Fruit fly (Drosophila melanogaster) whole organism, embryonic: Measurements from ENCODE around the gene Glut4EF.

ENCODE experiments used
- Ada2b ChIP-seq: fragments of 200-800 bp; sonication (Bioruptor generic); IDR thresholded peaks from 2 replicates; pipeline ENCODE4 v1.3.6; 2022; ENCODE audit warnings: missing biosample characterization, missing genetic modification characterization
- B-H1 ChIP-seq: fragments of 200-800 bp; sonication (Bioruptor generic); IDR thresholded peaks from 3 replicates; pipeline ENCODE4 v1.3.6; 2022; ENCODE audit warnings: missing biosample characterization, missing genetic modification characterization
- CG10147 ChIP-seq: fragments of 200-800 bp; sonication (Bioruptor generic); optimal IDR thresholded peaks from 2 replicates; lab custom pipeline; 2019; ENCODE audit warnings: missing biosample characterization, mild to moderate bottlenecking, missing genetic modification characterization, moderate library complexity
- CG12104 ChIP-seq: fragments of 200-800 bp; sonication (Bioruptor generic); optimal IDR thresholded peaks from 3 replicates; lab custom pipeline; 2016; ENCODE audit warnings: missing biosample characterization, missing genetic modification characterization
- CG15011 ChIP-seq: fragments of 200-800 bp; sonication (Bioruptor generic); optimal IDR thresholded peaks from 3 replicates; lab custom pipeline; 2018; ENCODE audit warnings: missing biosample characterization, mild to moderate bottlenecking, missing genetic modification characterization
- CG1529 ChIP-seq: fragments of 200-800 bp; sonication (Bioruptor generic); optimal IDR thresholded peaks from 3 replicates; lab custom pipeline; 2018; ENCODE audit warnings: missing biosample characterization, missing genetic modification characterization
- CG1647 ChIP-seq: fragments of 200-800 bp; sonication (Bioruptor generic); optimal IDR thresholded peaks from 3 replicates; lab custom pipeline; 2016; ENCODE audit warnings: missing biosample characterization, missing genetic modification characterization
- CG17186 ChIP-seq: fragments of 200-800 bp; sonication (Bioruptor generic); optimal IDR thresholded peaks from 3 replicates; lab custom pipeline; 2017; ENCODE audit warnings: missing biosample characterization, missing genetic modification reagents, missing genetic modification characterization
- CG17568 ChIP-seq: fragments of 200-800 bp; sonication (Bioruptor generic); optimal IDR thresholded peaks from 2 replicates; lab custom pipeline; 2018; ENCODE audit warnings: missing biosample characterization, mild to moderate bottlenecking, missing genetic modification characterization, moderate library complexity
- CG2129 ChIP-seq: fragments of 200-800 bp; sonication (Bioruptor generic); IDR thresholded peaks from 2 replicates; pipeline ENCODE4 v1.3.6; 2022; ENCODE audit warnings: missing biosample characterization, missing genetic modification characterization; ENCODE audit not compliant: partially characterized antibody
- CG2199 ChIP-seq: fragments of 200-800 bp; sonication (Bioruptor generic); IDR thresholded peaks from 3 replicates; pipeline ENCODE4 v1.3.6; 2022; ENCODE audit warnings: missing biosample characterization, missing genetic modification characterization
- CG34224 ChIP-seq: fragments of 200-800 bp; sonication (Bioruptor generic); IDR thresholded peaks from 3 replicates; pipeline ENCODE4 v1.3.6; 2022; ENCODE audit warnings: missing biosample characterization, missing genetic modification characterization; ENCODE audit not compliant: partially characterized antibody
- CG4360 ChIP-seq: fragments of 200-800 bp; sonication (Bioruptor generic); IDR thresholded peaks from 2 replicates; pipeline ENCODE4 v1.3.6; 2022; ENCODE audit warnings: missing biosample characterization, missing genetic modification characterization
- CG4617 ChIP-seq: fragments of 200-800 bp; sonication (Bioruptor generic); optimal IDR thresholded peaks from 3 replicates; lab custom pipeline; 2016; ENCODE audit warnings: missing biosample characterization, missing genetic modification characterization, borderline replicate concordance
- CG4707 ChIP-seq: fragments of 200-800 bp; sonication (Bioruptor generic); optimal IDR thresholded peaks from 2 replicates; lab custom pipeline; 2018; ENCODE audit warnings: missing biosample characterization, mild to moderate bottlenecking, missing genetic modification characterization, moderate library complexity
- CG4730 ChIP-seq: fragments of 200-800 bp; sonication (Bioruptor generic); IDR thresholded peaks from 2 replicates; pipeline ENCODE4 v1.3.6; 2022; ENCODE audit warnings: missing biosample characterization, missing genetic modification characterization
- CG6813 ChIP-seq: fragments of 200-800 bp; sonication (Bioruptor generic); optimal IDR thresholded peaks from 2 replicates; lab custom pipeline; 2017; ENCODE audit warnings: missing biosample characterization, missing genetic modification characterization, mild to moderate bottlenecking, moderate library complexity, missing genetic modification reagents
- CG7963 ChIP-seq: fragments of 200-800 bp; sonication (Bioruptor generic); IDR thresholded peaks from 3 replicates; pipeline ENCODE4 v1.3.6; 2022; ENCODE audit warnings: missing biosample characterization, missing genetic modification characterization; ENCODE audit not compliant: partially characterized antibody
- CG8089 ChIP-seq: fragments of 200-800 bp; sonication (Bioruptor generic); optimal IDR thresholded peaks from 3 replicates; lab custom pipeline; 2016; ENCODE audit warnings: missing biosample characterization, missing genetic modification characterization
- CG9817 ChIP-seq: fragments of 200-800 bp; sonication (Bioruptor generic); optimal IDR thresholded peaks from 2 replicates; lab custom pipeline; 2018; ENCODE audit warnings: missing biosample characterization, mild to moderate bottlenecking, missing genetic modification characterization, moderate library complexity
- Drgx ChIP-seq: fragments of 200-800 bp; sonication (Bioruptor generic); IDR thresholded peaks from 2 replicates; pipeline ENCODE4 v1.3.6; 2022; ENCODE audit warnings: missing biosample characterization, missing genetic modification characterization
- HHEX ChIP-seq: fragments of 200-800 bp; sonication (Bioruptor generic); optimal IDR thresholded peaks from 3 replicates; lab custom pipeline; 2017; ENCODE audit warnings: missing biosample characterization, mild to moderate bottlenecking, missing genetic modification characterization, missing genetic modification reagents
- HLHmδ ChIP-seq: fragments of 200-800 bp; sonication (Bioruptor generic); optimal IDR thresholded peaks from 2 replicates; lab custom pipeline; 2018; ENCODE audit warnings: missing biosample characterization, mild to moderate bottlenecking, missing genetic modification characterization, moderate library complexity
- HmgZ ChIP-seq: fragments of 200-800 bp; sonication (Bioruptor generic); optimal IDR thresholded peaks from 2 replicates; lab custom pipeline; 2018; ENCODE audit warnings: missing biosample characterization, mild to moderate bottlenecking, missing genetic modification characterization
- Hr78 ChIP-seq, 2 experiments: fragments of 200-800 bp in 1 of 2; fragments of >200 bp in 1 of 2; sonication (Bioruptor generic) in 1 of 2; optimal IDR thresholded peaks; 2 replicates each; lab custom pipeline; 2017 to 2019; ENCODE audit warnings: missing biosample characterization in 2 of 2, missing genetic modification characterization in 2 of 2, mild to moderate bottlenecking in 1 of 2, moderate library complexity in 1 of 2
- NFAT ChIP-seq: fragments of 200-800 bp; sonication (Bioruptor generic); IDR thresholded peaks from 2 replicates; pipeline ENCODE4 v1.3.6; 2022; ENCODE audit warnings: missing biosample characterization, missing genetic modification characterization
- Neu2 ChIP-seq: fragments of 200-800 bp; sonication (Bioruptor generic); optimal IDR thresholded peaks from 3 replicates; lab custom pipeline; 2016; ENCODE audit warnings: missing biosample characterization, missing genetic modification characterization, borderline replicate concordance
- Opbp ChIP-seq: fragments of 200-800 bp; sonication (Bioruptor generic); IDR thresholded peaks from 3 replicates; pipeline ENCODE4 v1.3.6; 2022; ENCODE audit warnings: missing biosample characterization, missing genetic modification characterization; ENCODE audit not compliant: partially characterized antibody
- PHDP ChIP-seq: fragments of 200-800 bp; sonication (Bioruptor generic); optimal IDR thresholded peaks from 3 replicates; lab custom pipeline; 2018; ENCODE audit warnings: missing biosample characterization, mild to moderate bottlenecking, missing genetic modification characterization, moderate library complexity
- Ravus ChIP-seq: fragments of 200-800 bp; sonication (Bioruptor generic); IDR thresholded peaks from 2 replicates; pipeline ENCODE4 v1.3.6; 2022; ENCODE audit warnings: missing biosample characterization, missing genetic modification characterization
- abd-A ChIP-seq: fragments of 200-800 bp; sonication (Bioruptor generic); optimal IDR thresholded peaks from 3 replicates; lab custom pipeline; 2019; ENCODE audit warnings: missing biosample characterization, mild to moderate bottlenecking, missing genetic modification characterization, moderate library complexity
- caup ChIP-seq: fragments of 200-800 bp; sonication (Bioruptor generic); optimal IDR thresholded peaks from 3 replicates; lab custom pipeline; 2017; ENCODE audit warnings: missing biosample characterization, mild to moderate bottlenecking, missing genetic modification characterization, moderate library complexity; ENCODE audit not compliant: severe bottlenecking
- crol ChIP-seq: fragments of 200-800 bp; sonication (Bioruptor generic); IDR thresholded peaks from 2 replicates; pipeline ENCODE4 v1.3.6; 2022; ENCODE audit warnings: missing biosample characterization, missing genetic modification characterization
- da ChIP-seq: fragments of 200-800 bp; sonication (Bioruptor generic); optimal IDR thresholded peaks from 2 replicates; lab custom pipeline; 2016; ENCODE audit warnings: missing biosample characterization, missing genetic modification characterization
- fru ChIP-seq: fragments of >200 bp; optimal IDR thresholded peaks from 2 replicates; lab custom pipeline; 2017
- gem ChIP-seq: fragments of 200-800 bp; sonication (Bioruptor generic); optimal IDR thresholded peaks from 2 replicates; lab custom pipeline; 2019; ENCODE audit warnings: missing biosample characterization, mild to moderate bottlenecking, missing genetic modification characterization, moderate library complexity
- h ChIP-seq: fragments of >200 bp; optimal IDR thresholded peaks from 2 replicates; lab custom pipeline; 2017
- kay ChIP-seq: fragments of 200-800 bp; sonication (Bioruptor generic); optimal IDR thresholded peaks from 2 replicates; lab custom pipeline; 2016; ENCODE audit warnings: missing biosample characterization, missing genetic modification characterization
- lmd ChIP-seq: fragments of 200-800 bp; sonication (Bioruptor generic); IDR thresholded peaks from 2 replicates; pipeline ENCODE4 v1.3.6; 2022; ENCODE audit warnings: missing biosample characterization, missing genetic modification characterization
- pan ChIP-seq, 4 experiments: fragments of >200 bp in 3 of 4; fragments of 200-800 bp in 1 of 4; sonication (Bioruptor generic) in 1 of 4; optimal IDR thresholded peaks in 3 of 4; IDR thresholded peaks in 1 of 4; 2 replicates each; pipeline versions ENCODE4 v1.3.6 to Lab custom; 2017 to 2022; ENCODE audit warnings: missing biosample characterization in 2 of 4, missing genetic modification characterization in 2 of 4, mixed read lengths in 1 of 4
- peb ChIP-seq: fragments of 200-800 bp; sonication (Bioruptor generic); IDR thresholded peaks from 2 replicates; pipeline ENCODE4 v1.3.6; 2022; ENCODE audit warnings: missing biosample characterization, missing genetic modification characterization
- prd ChIP-seq, 3 experiments: fragments of >200 bp in 2 of 3; fragments of 200-800 bp in 1 of 3; sonication (Bioruptor generic) in 1 of 3; optimal IDR thresholded peaks in 2 of 3; IDR thresholded peaks in 1 of 3; 2 replicates in 2 of 3; 3 replicates in 1 of 3; pipeline versions ENCODE4 v1.3.6 to Lab custom; 2017 to 2022; ENCODE audit warnings: missing biosample characterization in 1 of 3, missing genetic modification characterization in 1 of 3
- ranshi ChIP-seq: fragments of 200-800 bp; sonication (Bioruptor generic); IDR thresholded peaks from 2 replicates; pipeline ENCODE4 v1.3.6; 2022; ENCODE audit warnings: missing biosample characterization, missing genetic modification characterization
- salm ChIP-seq: fragments of 200-800 bp; sonication (Bioruptor generic); optimal IDR thresholded peaks from 2 replicates; lab custom pipeline; 2018; ENCODE audit warnings: missing biosample characterization, mild to moderate bottlenecking, missing genetic modification characterization
- seq ChIP-seq: fragments of 200-800 bp; sonication (Bioruptor generic); IDR thresholded peaks from 2 replicates; pipeline ENCODE4 v1.3.6; 2022; ENCODE audit warnings: missing biosample characterization, missing genetic modification characterization
- sim ChIP-seq: fragments of 200-800 bp; sonication (Bioruptor generic); IDR thresholded peaks from 2 replicates; pipeline ENCODE4 v1.3.6; 2022; ENCODE audit warnings: missing biosample characterization, missing genetic modification characterization
- tio ChIP-seq: fragments of 200-800 bp; sonication (Bioruptor generic); optimal IDR thresholded peaks from 2 replicates; lab custom pipeline; 2017; ENCODE audit warnings: missing biosample characterization, missing genetic modification characterization, inconsistent platforms
- tna ChIP-seq: fragments of 200-800 bp; sonication (Bioruptor generic); IDR thresholded peaks from 2 replicates; pipeline ENCODE4 v1.3.6; 2022; ENCODE audit warnings: missing biosample characterization, missing genetic modification characterization; ENCODE audit not compliant: partially characterized antibody
- wor ChIP-seq: fragments of 200-800 bp; sonication (Bioruptor generic); IDR thresholded peaks from 2 replicates; pipeline ENCODE4 v1.3.6; 2022; ENCODE audit warnings: missing biosample characterization, missing genetic modification characterization
- yki ChIP-seq: fragments of >200 bp; optimal IDR thresholded peaks from 3 replicates; lab custom pipeline; 2018

Gene Glut4EF

dm6 chr3R:9873753-9874117, 746 bp upstream of the Glut4EF start (continued):
- TF ChIP-seq NFAT (GFP tag; lab: Robert Waterston, UW) = peak; percentile 75
- no peak for TF ChIP-seq CG4360 (GFP tag; lab: Robert Waterston, UW)
- TF ChIP-seq tna (GFP tag; lab: Robert Waterston, UW) = no peak
- no peak for TF ChIP-seq CG7963 (GFP tag; lab: Robert Waterston, UW)
- TF ChIP-seq CG1647 = peak; percentile 70
- TF ChIP-seq fru (lab: Kevin White, UChicago) = no peak
- TF ChIP-seq tio (GFP tag; lab: Kevin White, UChicago) = peak; percentile 62
- peak; percentile 90 for TF ChIP-seq gem (tag; lab: Kevin White, UChicago)
- TF ChIP-seq CG17568 = peak; percentile 57
- TF ChIP-seq CG15011 (GFP tag; lab: Kevin White, UChicago) = peak; percentile 58
- no peak for TF ChIP-seq CG2129 (GFP tag; lab: Robert Waterston, UW)
- TF ChIP-seq kay (GFP tag; lab: Kevin White, UChicago) = no peak
- TF ChIP-seq ranshi (GFP tag; lab: Robert Waterston, UW) = peak; percentile 78; the same call in 1 of the 2 replicates
- TF ChIP-seq sim (GFP tag; lab: Robert Waterston, UW) = no peak
- peak; percentile 36; the same call in 1 of the 2 replicates for TF ChIP-seq Ravus (GFP tag; lab: Robert Waterston, UW)
- TF ChIP-seq CG12104 (GFP tag; lab: Kevin White, UChicago) = peak; percentile 44
- TF ChIP-seq CG4707 (GFP tag; lab: Kevin White, UChicago) = no peak
- TF ChIP-seq CG4617 (GFP tag; lab: Kevin White, UChicago) = no peak
- peak; percentile 68 for TF ChIP-seq CG4730 (GFP tag; lab: Robert Waterston, UW)
- TF ChIP-seq peb (GFP tag; lab: Robert Waterston, UW) = peak; percentile 65
- TF ChIP-seq wor = peak; percentile 57
- TF ChIP-seq da (GFP tag; lab: Kevin White, UChicago) = peak; percentile 45
- TF ChIP-seq CG34224 (GFP tag; lab: Robert Waterston, UW) = no peak
- TF ChIP-seq CG9817 (tag; lab: Kevin White, UChicago) = peak; percentile 61
- TF ChIP-seq Neu2 (GFP tag; lab: Kevin White, UChicago) = no peak
- no peak for TF ChIP-seq HLHmδ (GFP tag; lab: Kevin White, UChicago)
- peak; percentile 34 for TF ChIP-seq HmgZ (tag; lab: Kevin White, UChicago)
- no peak for TF ChIP-seq CG2199
- no peak for TF ChIP-seq pan (optimal IDR thresholded peaks at IDR 0.05; lab: Kevin White, UChicago)
- peak in 1 of 2 experiments; percentile 80 for TF ChIP-seq pan (GFP tag; optimal IDR thresholded peaks at IDR 0.05 in 1 of 2, IDR thresholded peaks at IDR 0.05 in 1 of 2)
- TF ChIP-seq caup (GFP tag; lab: Kevin White, UChicago) = peak; percentile 38
- peak; percentile 78 for TF ChIP-seq Drgx (GFP tag; lab: Robert Waterston, UW)
- no peak for TF ChIP-seq yki (lab: Kevin White, UChicago)
- peak; percentile 70 for TF ChIP-seq Ada2b (GFP tag; lab: Robert Waterston, UW)
- TF ChIP-seq PHDP (tag; lab: Kevin White, UChicago) = peak; percentile 74
- TF ChIP-seq salm (tag; lab: Kevin White, UChicago) = peak; percentile 38
- TF ChIP-seq lmd (GFP tag; lab: Robert Waterston, UW) = peak; percentile 88
- TF ChIP-seq B-H1 (GFP tag; lab: Robert Waterston, UW) = peak; percentile 69; the same call in 2 of the 3 replicates
- peak; percentile 30 for TF ChIP-seq CG1529
- TF ChIP-seq CG10147 (GFP tag; lab: Kevin White, UChicago) = peak; percentile 77
- no peak for TF ChIP-seq h (lab: Kevin White, UChicago)
- peak; percentile 67 for TF ChIP-seq CG8089 (GFP tag; lab: Kevin White, UChicago)
- no peak for TF ChIP-seq Opbp (GFP tag; lab: Robert Waterston, UW)
- peak; percentile 76 for TF ChIP-seq seq (GFP tag; lab: Robert Waterston, UW)
- peak; percentile 3 for TF ChIP-seq CG17186 (GFP tag; lab: Kevin White, UChicago)
- TF ChIP-seq CG6813 (GFP tag; lab: Kevin White, UChicago) = peak; percentile 13
- TF ChIP-seq crol = no peak
- no peak for TF ChIP-seq abd-A
- TF ChIP-seq Hr78 (GFP tag; optimal IDR thresholded peaks at IDR 0.05; lab: Kevin White, UChicago) = no peak
- peak; percentile 73 for TF ChIP-seq HHEX (GFP tag; lab: Kevin White, UChicago)
- TF ChIP-seq prd (optimal IDR thresholded peaks at IDR 0.05; lab: Kevin White, UChicago) = no peak
- TF ChIP-seq prd (GFP tag; IDR thresholded peaks at IDR 0.05; lab: Robert Waterston, UW) = peak; percentile 80
